Worm (Caenorhabditis elegans) whole organism, midembryonic: Measurements from ENCODE around the gene atg-10.

ENCODE experiments used
- T22C8.4 ChIP-seq: fragments of 200-800 bp; sonication (Bioruptor generic); IDR thresholded peaks from 2 replicates; pipeline ENCODE4 v1.3.6; 2022; ENCODE audit warnings: missing genetic modification characterization, missing compliant biosample characterization
- cog-1 ChIP-seq: sonication (generic microtip); optimal IDR thresholded peaks from 2 replicates; lab custom pipeline; 2016; ENCODE audit warnings: missing genetic modification characterization, missing compliant biosample characterization
- klf-2 ChIP-seq: fragments of 200-800 bp; sonication (Bioruptor generic); conservative IDR thresholded peaks from 2 replicates; pipeline ENCODE4 v1.3.6; 2022; ENCODE audit warnings: missing genetic modification reagents, missing genetic modification characterization, missing compliant biosample characterization
- med-1 ChIP-seq: sonication (generic microtip); optimal IDR thresholded peaks from 2 replicates; lab custom pipeline; 2017; ENCODE audit warnings: missing genetic modification characterization, mild to moderate bottlenecking, missing compliant biosample characterization, antibody characterized with exemption, missing genetic modification reagents; ENCODE audit not compliant: insufficient read depth
- ztf-23 ChIP-seq: fragments of 200-800 bp; sonication (Bioruptor generic); IDR thresholded peaks from 2 replicates; pipeline ENCODE4 v1.3.6; 2022; ENCODE audit warnings: missing genetic modification reagents, missing genetic modification characterization, missing compliant biosample characterization
- ztf-29 ChIP-seq: fragments of 200-800 bp; sonication (Bioruptor generic); IDR thresholded peaks from 2 replicates; pipeline ENCODE4 v1.3.6; 2022; ENCODE audit warnings: missing genetic modification reagents, missing genetic modification characterization, missing compliant biosample characterization

ce11 chrII:8685623-8686022, 26.7 kb downstream of the atg-10 start, which contains the start of gene C34C6.9:
- TF ChIP-seq ztf-23 (no peak), T22C8.4 (no peak), med-1 (no peak), klf-2 (GFP tag; lab: Robert Waterston, UW) (no peak), ztf-29 (no peak), cog-1 (tag; lab: Kevin White, UChicago) (no peak)
